Fruit fly (Drosophila melanogaster) whole organism, prepupa: ENCODE measurements around the gene CG5151.

Experiments
- CG10669 ChIP-seq: fragments of 200-800 bp; sonication (Bioruptor generic); optimal IDR thresholded peaks from 3 replicates; lab custom pipeline; 2018; ENCODE audit warnings: missing biosample characterization, mild to moderate bottlenecking, missing genetic modification characterization, moderate library complexity
- CG11294 ChIP-seq: fragments of 200-800 bp; sonication (Bioruptor generic); IDR thresholded peaks from 2 replicates; pipeline ENCODE4 v1.3.6; 2022; ENCODE audit warnings: missing biosample characterization, missing genetic modification characterization
- CG11762 ChIP-seq: fragments of 200-800 bp; sonication (Bioruptor generic); optimal IDR thresholded peaks from 3 replicates; lab custom pipeline; 2016; ENCODE audit warnings: missing biosample characterization, missing genetic modification characterization; ENCODE audit not compliant: insufficient read depth
- CG15336 ChIP-seq: fragments of 200-800 bp; sonication (Bioruptor generic); IDR thresholded peaks from 2 replicates; pipeline ENCODE4 v1.3.6; 2022; ENCODE audit warnings: missing biosample characterization, missing genetic modification characterization
- CG1621 ChIP-seq: fragments of 200-800 bp; sonication (Bioruptor generic); optimal IDR thresholded peaks from 3 replicates; lab custom pipeline; 2018; ENCODE audit warnings: missing biosample characterization, mild to moderate bottlenecking, missing genetic modification characterization
- CG16779 ChIP-seq: fragments of 200-800 bp; sonication (Bioruptor generic); optimal IDR thresholded peaks from 3 replicates; lab custom pipeline; 2017; ENCODE audit warnings: missing biosample characterization, mild to moderate bottlenecking, missing genetic modification characterization
- CG3032 ChIP-seq: fragments of 200-800 bp; optimal IDR thresholded peaks from 2 replicates; lab custom pipeline; 2019; ENCODE audit warnings: missing biosample characterization, mild to moderate bottlenecking, missing genetic modification characterization, moderate library complexity
- CG32006 ChIP-seq: fragments of 200-800 bp; sonication (Bioruptor generic); optimal IDR thresholded peaks from 3 replicates; lab custom pipeline; 2017; ENCODE audit warnings: missing biosample characterization, mild to moderate bottlenecking, missing genetic modification characterization
- CG3919 ChIP-seq: fragments of 200-800 bp; sonication (Bioruptor generic); optimal IDR thresholded peaks from 3 replicates; lab custom pipeline; 2016; ENCODE audit warnings: missing biosample characterization, missing genetic modification characterization
- CG4318 ChIP-seq: fragments of 200-800 bp; sonication (Bioruptor generic); optimal IDR thresholded peaks from 3 replicates; lab custom pipeline; 2017; ENCODE audit warnings: missing biosample characterization, mild to moderate bottlenecking, missing genetic modification characterization
- CG6163 ChIP-seq: fragments of 200-800 bp; sonication (Bioruptor generic); IDR thresholded peaks from 3 replicates; pipeline ENCODE4 v1.3.6; 2022; ENCODE audit warnings: missing biosample characterization, missing genetic modification characterization
- CG6276 ChIP-seq: fragments of 200-800 bp; sonication (Bioruptor generic); optimal IDR thresholded peaks from 2 replicates; lab custom pipeline; 2017; ENCODE audit warnings: missing biosample characterization, mild to moderate bottlenecking, missing genetic modification characterization
- CG6808 ChIP-seq: fragments of 200-800 bp; sonication (Bioruptor generic); optimal IDR thresholded peaks from 3 replicates; lab custom pipeline; 2017; ENCODE audit warnings: missing biosample characterization, missing genetic modification characterization, mild to moderate bottlenecking, moderate library complexity, missing genetic modification reagents
- CG6854 ChIP-seq: fragments of 200-800 bp; sonication (Bioruptor generic); optimal IDR thresholded peaks from 2 replicates; lab custom pipeline; 2017; ENCODE audit warnings: missing biosample characterization, mild to moderate bottlenecking, missing genetic modification characterization
- CG7368 ChIP-seq: fragments of 200-800 bp; sonication (Bioruptor generic); optimal IDR thresholded peaks from 3 replicates; lab custom pipeline; 2016; ENCODE audit warnings: missing biosample characterization, missing genetic modification characterization
- CG8119 ChIP-seq: fragments of 200-800 bp; sonication (Bioruptor generic); IDR thresholded peaks from 3 replicates; pipeline ENCODE4 v1.3.6; 2022; ENCODE audit warnings: missing biosample characterization, missing genetic modification characterization
- CG8632 ChIP-seq: fragments of 200-800 bp; sonication (Bioruptor generic); optimal IDR thresholded peaks from 3 replicates; lab custom pipeline; 2016; ENCODE audit warnings: missing biosample characterization, missing genetic modification characterization
- Eip75B ChIP-seq: fragments of 200-800 bp; sonication (Bioruptor generic); optimal IDR thresholded peaks from 3 replicates; lab custom pipeline; 2016; ENCODE audit warnings: missing biosample characterization, missing genetic modification characterization
- Eip93F ChIP-seq: fragments of 200-800 bp; sonication (Bioruptor generic); optimal IDR thresholded peaks from 2 replicates; lab custom pipeline; 2016; ENCODE audit warnings: missing biosample characterization, mild to moderate bottlenecking, missing genetic modification characterization
- Ets21C ChIP-seq: fragments of 200-800 bp; sonication (Bioruptor generic); optimal IDR thresholded peaks from 3 replicates; lab custom pipeline; 2016; ENCODE audit warnings: missing biosample characterization, missing genetic modification characterization
- Ets96B ChIP-seq: fragments of 200-800 bp; optimal IDR thresholded peaks from 2 replicates; lab custom pipeline; 2019; ENCODE audit warnings: missing biosample characterization, mild to moderate bottlenecking, missing genetic modification characterization, moderate library complexity
- Hr38 ChIP-seq: sonication (Bioruptor generic); optimal IDR thresholded peaks from 2 replicates; lab custom pipeline; 2016; ENCODE audit warnings: missing biosample characterization, missing genetic modification characterization
- Hr39 ChIP-seq: fragments of 200-800 bp; sonication (Bioruptor generic); optimal IDR thresholded peaks from 2 replicates; lab custom pipeline; 2016; ENCODE audit warnings: missing biosample characterization, missing genetic modification characterization
- Hr4 ChIP-seq: fragments of 200-800 bp; sonication (Bioruptor generic); optimal IDR thresholded peaks from 3 replicates; lab custom pipeline; 2016; ENCODE audit warnings: missing biosample characterization, missing genetic modification characterization
- OdsH ChIP-seq: fragments of 200-800 bp; sonication (Bioruptor generic); optimal IDR thresholded peaks from 3 replicates; lab custom pipeline; 2016; ENCODE audit warnings: missing biosample characterization, missing genetic modification characterization
- Smox ChIP-seq: fragments of 200-800 bp; sonication (Bioruptor generic); optimal IDR thresholded peaks from 3 replicates; lab custom pipeline; 2016; ENCODE audit warnings: missing biosample characterization, missing genetic modification characterization
- Sox102F ChIP-seq: fragments of 200-800 bp; sonication (Bioruptor generic); optimal IDR thresholded peaks from 2 replicates; lab custom pipeline; 2016; ENCODE audit warnings: missing biosample characterization, mild to moderate bottlenecking, missing genetic modification characterization
- Sox14 ChIP-seq: fragments of 200-800 bp; sonication (Bioruptor generic); optimal IDR thresholded peaks from 3 replicates; lab custom pipeline; 2016; ENCODE audit warnings: missing biosample characterization, missing genetic modification characterization
- Sox15 ChIP-seq: fragments of 200-800 bp; sonication (Bioruptor generic); optimal IDR thresholded peaks from 3 replicates; lab custom pipeline; 2016; ENCODE audit warnings: missing biosample characterization, missing genetic modification characterization
- acj6 ChIP-seq: fragments of 200-800 bp; sonication (Bioruptor generic); optimal IDR thresholded peaks from 3 replicates; lab custom pipeline; 2016; ENCODE audit warnings: missing biosample characterization, missing genetic modification characterization
- dac ChIP-seq: fragments of 200-800 bp; sonication (Bioruptor generic); optimal IDR thresholded peaks from 2 replicates; lab custom pipeline; 2017; ENCODE audit warnings: missing biosample characterization, mild to moderate bottlenecking, missing genetic modification characterization
- dsx ChIP-seq: fragments of 200-800 bp; optimal IDR thresholded peaks from 3 replicates; lab custom pipeline; 2019; ENCODE audit warnings: missing biosample characterization, mild to moderate bottlenecking, missing genetic modification characterization, moderate library complexity; ENCODE audit not compliant: poor library complexity, severe bottlenecking
- esn ChIP-seq: fragments of 200-800 bp; sonication (Bioruptor generic); optimal IDR thresholded peaks from 2 replicates; lab custom pipeline; 2016; ENCODE audit warnings: missing biosample characterization, mild to moderate bottlenecking, missing genetic modification characterization, moderate library complexity
- fd59A ChIP-seq: fragments of 200-800 bp; sonication (Bioruptor generic); optimal IDR thresholded peaks from 2 replicates; lab custom pipeline; 2017; ENCODE audit warnings: missing biosample characterization, mild to moderate bottlenecking, missing genetic modification characterization, missing genetic modification reagents
- fd85E ChIP-seq: fragments of 200-800 bp; sonication (Bioruptor generic); optimal IDR thresholded peaks from 3 replicates; lab custom pipeline; 2016; ENCODE audit warnings: missing biosample characterization, missing genetic modification characterization
- fkh ChIP-seq: fragments of 200-800 bp; sonication (Bioruptor generic); optimal IDR thresholded peaks from 3 replicates; lab custom pipeline; 2017; ENCODE audit warnings: missing biosample characterization, mild to moderate bottlenecking, missing genetic modification characterization, moderate library complexity
- lz ChIP-seq: fragments of 200-800 bp; sonication (Bioruptor generic); optimal IDR thresholded peaks from 3 replicates; lab custom pipeline; 2016; ENCODE audit warnings: missing biosample characterization, missing genetic modification characterization
- net ChIP-seq: fragments of 200-800 bp; sonication (Bioruptor generic); optimal IDR thresholded peaks from 3 replicates; lab custom pipeline; 2016; ENCODE audit warnings: missing biosample characterization, missing genetic modification characterization
- salr ChIP-seq, 2 experiments: fragments of 200-800 bp; sonication (Bioruptor generic); optimal IDR thresholded peaks; 3 replicates each; lab custom pipeline; 2016 to 2018; ENCODE audit warnings: missing biosample characterization in 2 of 2, missing genetic modification characterization in 2 of 2, mild to moderate bottlenecking in 1 of 2
- ss ChIP-seq, 2 experiments: fragments of 200-800 bp; sonication (Bioruptor generic); optimal IDR thresholded peaks; 2 replicates in 1 of 2; 3 replicates in 1 of 2; lab custom pipeline; 2017 to 2018; ENCODE audit warnings: mild to moderate bottlenecking in 2 of 2, missing biosample characterization in 2 of 2, missing genetic modification characterization in 2 of 2, moderate library complexity in 1 of 2
- svp ChIP-seq: fragments of 200-800 bp; sonication (Bioruptor generic); peaks from one replicate; lab custom pipeline; 2016; ENCODE audit warnings: missing biosample characterization, missing genetic modification characterization
- topi ChIP-seq: fragments of 200-800 bp; sonication (Bioruptor generic); optimal IDR thresholded peaks from 3 replicates; lab custom pipeline; 2016; ENCODE audit warnings: missing biosample characterization, missing genetic modification characterization
- vri ChIP-seq: fragments of 200-800 bp; sonication (Bioruptor generic); optimal IDR thresholded peaks from 3 replicates; lab custom pipeline; 2016; ENCODE audit warnings: missing biosample characterization, mild to moderate bottlenecking, missing genetic modification characterization

CG5151 gene

DNA sequence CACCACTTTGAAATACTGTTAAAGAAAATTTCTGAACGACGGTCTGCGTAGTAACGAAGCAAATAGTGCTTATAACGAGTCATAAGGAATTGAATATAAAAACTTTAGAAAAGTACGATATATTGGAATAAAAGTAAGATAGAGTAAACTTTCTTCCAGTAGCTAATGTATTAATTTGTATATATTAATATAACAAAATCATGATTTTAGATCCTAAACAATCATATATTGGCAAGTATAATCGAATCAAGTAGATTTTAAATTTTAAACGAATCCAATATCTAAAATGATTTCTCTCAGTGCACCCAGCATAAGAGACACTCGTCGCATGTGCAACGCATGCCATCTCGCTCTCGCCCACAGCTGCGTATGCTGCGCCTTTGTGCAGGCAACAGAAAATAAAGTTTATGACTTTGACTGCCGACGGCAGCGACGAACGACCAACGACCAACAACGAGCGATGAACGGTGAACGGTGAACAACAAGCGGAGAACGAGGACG lies 16.9 kb upstream of the CG5151 start (continued):
- TF ChIP-seq topi (peak; percentile 71), esn (GFP tag; lab: Kevin White, UChicago) (peak; percentile 71), CG6854 (GFP tag; lab: Kevin White, UChicago) (peak; percentile 55), Sox14 (peak; percentile 50), CG6163 (GFP tag; lab: Robert Waterston, UW) (peak; percentile 83), salr (GFP tag; optimal IDR thresholded peaks at IDR 0.05; lab: Kevin White, UChicago) (peak; percentile 15 to 65), svp (peak; percentile 91), Eip93F (GFP tag; lab: Kevin White, UChicago) (no peak), CG15336 (GFP tag; lab: Robert Waterston, UW) (peak; percentile 75), acj6 (GFP tag; lab: Kevin White, UChicago) (peak; percentile 73), net (GFP tag; lab: Kevin White, UChicago) (peak; percentile 53), Hr38 (GFP tag; lab: Kevin White, UChicago) (no peak), Eip75B (GFP tag; lab: Kevin White, UChicago) (peak; percentile 51), Smox (GFP tag; lab: Kevin White, UChicago) (peak; percentile 52)
- TF ChIP-seq, all 60 proteins: peak for 53

DNA sequence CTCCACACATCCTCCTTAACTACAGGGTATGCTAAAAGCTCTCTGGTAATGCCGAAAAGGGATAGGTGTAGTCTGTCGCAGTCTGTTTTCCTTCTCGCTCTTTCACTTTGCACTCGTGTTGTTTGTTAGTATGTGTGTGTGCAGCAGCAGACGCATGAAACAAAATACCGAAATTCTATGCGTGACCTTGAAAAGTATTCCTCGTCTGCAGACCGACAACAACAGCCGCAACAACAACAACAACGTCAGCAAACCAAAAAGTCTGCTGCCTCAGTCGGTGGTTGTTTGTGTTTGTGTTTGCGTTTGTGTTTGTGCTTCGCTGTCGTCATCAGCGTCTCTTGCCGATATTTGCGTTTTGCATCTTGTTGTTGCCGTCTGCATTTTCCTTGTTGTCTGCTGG lies 13.9 kb upstream of the CG5151 start:
- TF ChIP-seq dsx (GFP tag; lab: Kevin White, UChicago) (peak; percentile 62), CG32006 (GFP tag; lab: Kevin White, UChicago) (no peak), CG6163 (GFP tag; lab: Robert Waterston, UW) (peak; percentile 56), fkh (peak; percentile 55), CG3919 (GFP tag; lab: Kevin White, UChicago) (no peak), Hr39 (GFP tag; lab: Kevin White, UChicago) (peak; percentile 29), svp (peak; percentile 76), CG15336 (GFP tag; lab: Robert Waterston, UW) (no peak), ss (GFP tag; optimal IDR thresholded peaks at IDR 0.05; lab: Kevin White, UChicago) (peak; percentile 26 to 50), CG1621 (tag; lab: Kevin White, UChicago) (no peak), CG6854 (GFP tag; lab: Kevin White, UChicago) (peak; percentile 19)

DNA sequence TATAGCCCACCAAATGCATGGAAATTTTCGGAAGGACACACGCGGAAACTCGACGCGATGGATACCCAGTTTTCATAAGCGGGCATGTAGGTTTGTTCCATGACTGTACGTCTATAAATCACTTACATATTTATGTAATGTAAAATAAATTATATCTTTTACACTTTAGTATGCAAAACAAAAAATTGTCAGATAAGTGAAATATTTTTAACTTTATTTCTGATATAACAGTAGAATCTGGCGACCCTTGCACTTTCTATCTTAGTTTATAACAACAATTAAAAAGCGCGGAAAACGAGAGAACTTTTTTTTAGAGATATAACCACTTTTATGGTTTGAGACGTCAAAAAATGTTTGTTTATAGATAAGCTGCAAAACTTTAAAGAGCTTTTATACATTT lies 13.2 kb upstream of the CG5151 start:
- no peak for TF ChIP-seq Hr38 (GFP tag; lab: Kevin White, UChicago)
- no peak for TF ChIP-seq svp
- TF ChIP-seq Hr39 (GFP tag; lab: Kevin White, UChicago): no peak
- TF ChIP-seq CG8632 (GFP tag; lab: Kevin White, UChicago): no peak
- no peak for TF ChIP-seq fd85E (GFP tag; lab: Kevin White, UChicago)
- no peak for TF ChIP-seq Ets21C
- TF ChIP-seq CG3919 (GFP tag; lab: Kevin White, UChicago): no peak
- TF ChIP-seq, all 60 proteins: peak for 0

DNA sequence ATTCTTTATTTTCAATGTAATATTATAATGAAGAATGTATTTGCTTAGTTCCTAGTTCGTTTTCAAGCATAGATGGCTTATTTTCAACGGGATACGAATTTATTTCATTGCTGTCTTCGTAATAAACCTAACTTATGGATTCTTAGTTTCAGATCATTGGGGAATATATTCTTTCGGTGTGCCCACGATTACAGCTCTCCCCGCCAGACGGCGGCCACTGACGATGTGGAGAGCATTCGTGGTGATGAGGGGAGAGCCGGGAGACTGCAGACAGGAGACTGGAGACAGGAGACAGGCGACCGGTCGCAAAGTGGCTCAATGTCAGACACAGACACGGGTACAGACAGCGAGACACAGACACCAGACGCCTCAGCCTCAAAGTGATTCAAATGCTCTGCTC lies 12.8 kb upstream of the CG5151 start:
- TF ChIP-seq CG7368 (GFP tag; lab: Kevin White, UChicago): peak; percentile 3
- peak; percentile 23 for TF ChIP-seq Sox102F (GFP tag; lab: Kevin White, UChicago)
- TF ChIP-seq topi: peak; percentile 10
- no peak for TF ChIP-seq Sox15 (GFP tag; lab: Kevin White, UChicago)
- TF ChIP-seq lz (GFP tag; lab: Kevin White, UChicago): no peak
- peak; percentile 43 for TF ChIP-seq CG10669 (GFP tag; lab: Kevin White, UChicago)
- no peak for TF ChIP-seq Hr4 (GFP tag; lab: Kevin White, UChicago)
- no peak for TF ChIP-seq CG8119 (GFP tag; lab: Robert Waterston, UW)
- TF ChIP-seq vri (GFP tag; lab: Kevin White, UChicago): no peak
- no peak for TF ChIP-seq CG11762
- no peak for TF ChIP-seq dac (GFP tag; lab: Kevin White, UChicago)
- TF ChIP-seq Ets96B (tag; lab: Kevin White, UChicago): peak; percentile 6
- peak; percentile 12 for TF ChIP-seq CG8632 (GFP tag; lab: Kevin White, UChicago)
- peak; percentile 40; the same call in 1 of the 3 replicates for TF ChIP-seq CG6163 (GFP tag; lab: Robert Waterston, UW)
- TF ChIP-seq CG6854 (GFP tag; lab: Kevin White, UChicago): no peak
- no peak for TF ChIP-seq CG16779
- peak; percentile 4 for TF ChIP-seq Eip75B (GFP tag; lab: Kevin White, UChicago)
- peak; percentile 30 for TF ChIP-seq CG3032 (tag; lab: Kevin White, UChicago)
- no peak for TF ChIP-seq fd59A (GFP tag; lab: Kevin White, UChicago)
- TF ChIP-seq esn (GFP tag; lab: Kevin White, UChicago): no peak
- TF ChIP-seq CG11294 (GFP tag; lab: Robert Waterston, UW): no peak
- no peak for TF ChIP-seq OdsH (GFP tag; lab: Kevin White, UChicago)
- no peak for TF ChIP-seq CG6276 (GFP tag; lab: Kevin White, UChicago)
- TF ChIP-seq net (GFP tag; lab: Kevin White, UChicago): no peak
- TF ChIP-seq ss (GFP tag; optimal IDR thresholded peaks at IDR 0.05; lab: Kevin White, UChicago): peak in 1 of 2 experiments; percentile 22
- peak; percentile 55 for TF ChIP-seq CG6808
- TF ChIP-seq fd85E (GFP tag; lab: Kevin White, UChicago): no peak
- TF ChIP-seq CG4318 (GFP tag; lab: Kevin White, UChicago): no peak
